Fruit fly (Drosophila melanogaster) whole organism, embryonic: ENCODE data around the gene corto.
A peak's percentile ranks its signal among the peaks of the same experiment; 100 is the strongest.

Experiments
- CG10543 ChIP-seq: fragments of 200-800 bp; sonication (Bioruptor generic); optimal IDR thresholded peaks from 3 replicates; lab custom pipeline; 2017; ENCODE audit warnings: missing biosample characterization, mild to moderate bottlenecking, missing genetic modification characterization, moderate library complexity
- CG1233 ChIP-seq: fragments of 200-800 bp; sonication (Bioruptor generic); optimal IDR thresholded peaks from 4 replicates; lab custom pipeline; 2018; ENCODE audit warnings: missing biosample characterization, mild to moderate bottlenecking, missing genetic modification characterization
- CG13894 ChIP-seq: fragments of 200-800 bp; sonication (Bioruptor generic); optimal IDR thresholded peaks from 3 replicates; lab custom pipeline; 2018; ENCODE audit warnings: missing biosample characterization, mild to moderate bottlenecking, missing genetic modification characterization, moderate library complexity
- CG14441 ChIP-seq: fragments of 200-800 bp; sonication (Bioruptor generic); IDR thresholded peaks from 2 replicates; pipeline ENCODE4 v1.3.6; 2022; ENCODE audit warnings: missing biosample characterization, missing genetic modification characterization
- CG15479 ChIP-seq: fragments of 200-800 bp; sonication (Bioruptor generic); optimal IDR thresholded peaks from 3 replicates; lab custom pipeline; 2019; ENCODE audit warnings: missing biosample characterization, mild to moderate bottlenecking, missing genetic modification characterization, moderate library complexity
- CG15514 ChIP-seq: fragments of 200-800 bp; sonication (Bioruptor generic); optimal IDR thresholded peaks from 3 replicates; lab custom pipeline; 2017; ENCODE audit warnings: missing biosample characterization, missing genetic modification characterization, mild to moderate bottlenecking, moderate library complexity, missing genetic modification reagents
- CG17186 ChIP-seq: fragments of 200-800 bp; sonication (Bioruptor generic); optimal IDR thresholded peaks from 3 replicates; lab custom pipeline; 2017; ENCODE audit warnings: missing biosample characterization, missing genetic modification reagents, missing genetic modification characterization
- CG17802 ChIP-seq: fragments of 200-800 bp; sonication (Bioruptor generic); optimal IDR thresholded peaks from 2 replicates; lab custom pipeline; 2018; ENCODE audit warnings: missing biosample characterization, mild to moderate bottlenecking, missing genetic modification characterization, moderate library complexity
- CG2678 ChIP-seq: fragments of 200-800 bp; sonication (Bioruptor generic); optimal IDR thresholded peaks from 3 replicates; lab custom pipeline; 2019; ENCODE audit warnings: missing biosample characterization, mild to moderate bottlenecking, missing genetic modification characterization, moderate library complexity
- CG2712 ChIP-seq: fragments of 200-800 bp; optimal IDR thresholded peaks from 3 replicates; lab custom pipeline; 2019; ENCODE audit warnings: missing biosample characterization, mild to moderate bottlenecking, missing genetic modification characterization, moderate library complexity
- CG31441 ChIP-seq: fragments of 200-800 bp; sonication (Bioruptor generic); IDR thresholded peaks from 2 replicates; pipeline ENCODE4 v1.3.6; 2022; ENCODE audit warnings: missing biosample characterization, missing genetic modification characterization
- CG3281 ChIP-seq: fragments of 200-800 bp; sonication (Bioruptor generic); optimal IDR thresholded peaks from 3 replicates; lab custom pipeline; 2017; ENCODE audit warnings: missing biosample characterization, mild to moderate bottlenecking, missing genetic modification characterization
- CG4360 ChIP-seq: fragments of 200-800 bp; sonication (Bioruptor generic); IDR thresholded peaks from 2 replicates; pipeline ENCODE4 v1.3.6; 2022; ENCODE audit warnings: missing biosample characterization, missing genetic modification characterization
- CG5180 ChIP-seq: fragments of 200-800 bp; sonication (Bioruptor generic); optimal IDR thresholded peaks from 3 replicates; lab custom pipeline; 2017; ENCODE audit warnings: missing biosample characterization, missing genetic modification characterization, mild to moderate bottlenecking, moderate library complexity, missing genetic modification reagents
- CG7745 ChIP-seq: fragments of 200-800 bp; sonication (Bioruptor generic); optimal IDR thresholded peaks from 2 replicates; lab custom pipeline; 2018; ENCODE audit warnings: missing biosample characterization, mild to moderate bottlenecking, missing genetic modification characterization, moderate library complexity
- CG8290 ChIP-seq, 3 experiments: fragments of 200-800 bp; sonication (Bioruptor generic); optimal IDR thresholded peaks; 2 replicates each; lab custom pipeline; 2016 to 2019; ENCODE audit warnings: missing biosample characterization in 3 of 3, missing genetic modification characterization in 3 of 3, mild to moderate bottlenecking in 2 of 3, moderate library complexity in 1 of 3
- CG9817 ChIP-seq: fragments of 200-800 bp; sonication (Bioruptor generic); optimal IDR thresholded peaks from 2 replicates; lab custom pipeline; 2018; ENCODE audit warnings: missing biosample characterization, mild to moderate bottlenecking, missing genetic modification characterization, moderate library complexity
- CG9876 ChIP-seq: fragments of 200-800 bp; sonication (Bioruptor generic); optimal IDR thresholded peaks from 2 replicates; lab custom pipeline; 2016; ENCODE audit warnings: missing biosample characterization, missing genetic modification characterization
- D ChIP-seq, 2 experiments: fragments of 200-800 bp in 1 of 2; fragments of >200 bp in 1 of 2; sonication (Bioruptor generic) in 1 of 2; optimal IDR thresholded peaks; 2 replicates in 1 of 2; 3 replicates in 1 of 2; lab custom pipeline; 2017; ENCODE audit warnings: mild to moderate bottlenecking in 1 of 2, missing biosample characterization in 1 of 2, missing genetic modification characterization in 1 of 2, missing genetic modification reagents in 1 of 2
- Deaf1 ChIP-seq: fragments of 200-800 bp; optimal IDR thresholded peaks from 3 replicates; lab custom pipeline; 2019; ENCODE audit warnings: missing biosample characterization, mild to moderate bottlenecking, missing genetic modification characterization, moderate library complexity
- Ets97D ChIP-seq: fragments of 200-800 bp; sonication (Bioruptor generic); optimal IDR thresholded peaks from 3 replicates; lab custom pipeline; 2016; ENCODE audit warnings: missing biosample characterization, missing genetic modification characterization
- HLHmδ ChIP-seq: fragments of 200-800 bp; sonication (Bioruptor generic); optimal IDR thresholded peaks from 2 replicates; lab custom pipeline; 2018; ENCODE audit warnings: missing biosample characterization, mild to moderate bottlenecking, missing genetic modification characterization, moderate library complexity
- Hey ChIP-seq: fragments of 200-800 bp; sonication (Bioruptor generic); optimal IDR thresholded peaks from 3 replicates; lab custom pipeline; 2018; ENCODE audit warnings: missing biosample characterization, mild to moderate bottlenecking, missing genetic modification characterization
- HmgZ ChIP-seq: fragments of 200-800 bp; sonication (Bioruptor generic); optimal IDR thresholded peaks from 2 replicates; lab custom pipeline; 2018; ENCODE audit warnings: missing biosample characterization, mild to moderate bottlenecking, missing genetic modification characterization
- Hr39 ChIP-seq: fragments of >200 bp; optimal IDR thresholded peaks from 2 replicates; lab custom pipeline; 2017
- Hr78 ChIP-seq, 2 experiments: fragments of 200-800 bp in 1 of 2; fragments of >200 bp in 1 of 2; sonication (Bioruptor generic) in 1 of 2; optimal IDR thresholded peaks; 2 replicates each; lab custom pipeline; 2017 to 2019; ENCODE audit warnings: missing biosample characterization in 2 of 2, missing genetic modification characterization in 2 of 2, mild to moderate bottlenecking in 1 of 2, moderate library complexity in 1 of 2
- Meics ChIP-seq: fragments of 200-800 bp; sonication (Bioruptor generic); optimal IDR thresholded peaks from 2 replicates; lab custom pipeline; 2017; ENCODE audit warnings: missing biosample characterization, mild to moderate bottlenecking, missing genetic modification characterization
- Side ChIP-seq: fragments of 200-800 bp; sonication (Bioruptor generic); optimal IDR thresholded peaks from 2 replicates; lab custom pipeline; 2016; ENCODE audit warnings: missing biosample characterization, missing genetic modification characterization
- ara ChIP-seq: fragments of 200-800 bp; sonication (Bioruptor generic); IDR thresholded peaks from 2 replicates; pipeline ENCODE4 v1.3.6; 2022; ENCODE audit warnings: missing biosample characterization, missing genetic modification characterization
- cad ChIP-seq: fragments of >200 bp; optimal IDR thresholded peaks from 2 replicates; lab custom pipeline; 2017; ENCODE audit warnings: missing biosample characterization, missing genetic modification characterization
- ci ChIP-seq: fragments of 200-800 bp; sonication (Bioruptor generic); IDR thresholded peaks from 3 replicates; pipeline ENCODE4 v1.3.6; 2022; ENCODE audit warnings: missing biosample characterization, missing genetic modification characterization
- corto ChIP-seq: fragments of 200-800 bp; sonication (Bioruptor generic); optimal IDR thresholded peaks from 2 replicates; lab custom pipeline; 2016; ENCODE audit warnings: missing biosample characterization, mild to moderate bottlenecking, missing genetic modification characterization, moderate library complexity
- ems ChIP-seq: fragments of 200-800 bp; sonication (Bioruptor generic); optimal IDR thresholded peaks from 3 replicates; lab custom pipeline; 2016; ENCODE audit warnings: missing biosample characterization, missing genetic modification characterization
- gsb-n ChIP-seq: fragments of 200-800 bp; sonication (Bioruptor generic); optimal IDR thresholded peaks from 3 replicates; lab custom pipeline; 2018; ENCODE audit warnings: missing biosample characterization, mild to moderate bottlenecking, missing genetic modification characterization
- knrl ChIP-seq: fragments of 200-800 bp; sonication (Bioruptor generic); IDR thresholded peaks from 3 replicates; pipeline ENCODE4 v1.3.6; 2022; ENCODE audit warnings: missing biosample characterization, missing genetic modification characterization; ENCODE audit not compliant: partially characterized antibody
- nerfin-2 ChIP-seq: fragments of 200-800 bp; sonication (Bioruptor generic); IDR thresholded peaks from 2 replicates; pipeline ENCODE4 v1.3.6; 2022; ENCODE audit warnings: missing biosample characterization, missing genetic modification characterization; ENCODE audit not compliant: partially characterized antibody
- nom ChIP-seq: fragments of 200-800 bp; sonication (Bioruptor generic); optimal IDR thresholded peaks from 2 replicates; lab custom pipeline; 2017; ENCODE audit warnings: missing biosample characterization, missing genetic modification characterization, mild to moderate bottlenecking, moderate library complexity, missing genetic modification reagents
- ro ChIP-seq: fragments of 200-800 bp; sonication (Bioruptor generic); IDR thresholded peaks from 2 replicates; pipeline ENCODE4 v1.3.6; 2022; ENCODE audit warnings: missing biosample characterization, missing genetic modification characterization
- sc ChIP-seq, 3 experiments: fragments of >200 bp in 2 of 3; fragments of 200-800 bp in 1 of 3; sonication (Bioruptor generic) in 1 of 3; optimal IDR thresholded peaks; 2 replicates in 2 of 3; 3 replicates in 1 of 3; lab custom pipeline; 2017; ENCODE audit warnings: mild to moderate bottlenecking in 1 of 3, missing biosample characterization in 1 of 3, missing genetic modification characterization in 1 of 3, missing genetic modification reagents in 1 of 3
- sima ChIP-seq: fragments of 200-800 bp; sonication (Bioruptor generic); optimal IDR thresholded peaks from 2 replicates; lab custom pipeline; 2016; ENCODE audit warnings: missing biosample characterization, missing genetic modification characterization
- sisA ChIP-seq: fragments of 200-800 bp; sonication (Bioruptor generic); IDR thresholded peaks from 2 replicates; pipeline ENCODE4 v1.3.6; 2022; ENCODE audit warnings: missing biosample characterization, missing genetic modification characterization
- stwl ChIP-seq: fragments of 200-800 bp; sonication (Bioruptor generic); optimal IDR thresholded peaks from 3 replicates; lab custom pipeline; 2018; ENCODE audit warnings: missing biosample characterization, mild to moderate bottlenecking, missing genetic modification characterization, moderate library complexity
- vvl ChIP-seq: fragments of 200-800 bp; sonication (Bioruptor generic); IDR thresholded peaks from 2 replicates; pipeline ENCODE4 v1.3.6; 2022; ENCODE audit warnings: missing biosample characterization, missing genetic modification characterization
- wek ChIP-seq: fragments of 200-800 bp; sonication (Bioruptor generic); optimal IDR thresholded peaks from 3 replicates; lab custom pipeline; 2018; ENCODE audit warnings: missing biosample characterization, mild to moderate bottlenecking, missing genetic modification characterization, moderate library complexity
- wor ChIP-seq: fragments of 200-800 bp; sonication (Bioruptor generic); IDR thresholded peaks from 2 replicates; pipeline ENCODE4 v1.3.6; 2022; ENCODE audit warnings: missing biosample characterization, missing genetic modification characterization
- zen ChIP-seq: fragments of 200-800 bp; sonication (Bioruptor generic); optimal IDR thresholded peaks from 3 replicates; lab custom pipeline; 2018; ENCODE audit warnings: missing biosample characterization, mild to moderate bottlenecking, missing genetic modification characterization, moderate library complexity
- zfh1 ChIP-seq: fragments of 200-800 bp; sonication (Bioruptor generic); IDR thresholded peaks from 3 replicates; pipeline ENCODE4 v1.3.6; 2022; ENCODE audit warnings: missing biosample characterization, missing genetic modification characterization

corto gene

dm6 chr3R:5038652-5039458, 48.0 kb downstream of the corto start (continued):
- peak; percentile 2 for TF ChIP-seq CG2678
- no peak for TF ChIP-seq CG3281 (GFP tag; lab: Kevin White, UChicago)
- TF ChIP-seq CG7745 = peak; percentile 45
- TF ChIP-seq CG8290 (GFP tag; optimal IDR thresholded peaks at IDR 0.05; lab: Kevin White, UChicago) = no peak
- TF ChIP-seq CG8290 (tag; optimal IDR thresholded peaks at IDR 0.05; lab: Kevin White, UChicago) = no peak
- TF ChIP-seq ci (GFP tag; lab: Robert Waterston, UW) = peak; percentile 47; the same call in 1 of the 3 replicates
- peak; percentile 97 for TF ChIP-seq zen (tag; lab: Kevin White, UChicago)
- no peak for TF ChIP-seq CG9817 (tag; lab: Kevin White, UChicago)
- peak; percentile 100 for TF ChIP-seq CG15479
- TF ChIP-seq stwl (tag; lab: Kevin White, UChicago) = no peak
- 0 out of 3 replicates have a peak, but pooled peaks have one; percentile 42 for TF ChIP-seq zfh1
- no peak for TF ChIP-seq CG31441 (GFP tag; lab: Robert Waterston, UW)
- no peak for TF ChIP-seq wor (GFP tag; lab: Robert Waterston, UW)
- no peak for TF ChIP-seq CG14441 (GFP tag; lab: Robert Waterston, UW)
- TF ChIP-seq Ets97D (GFP tag; lab: Kevin White, UChicago) = no peak
- TF ChIP-seq D (optimal IDR thresholded peaks at IDR 0.05; lab: Kevin White, UChicago) = peak; percentile 87
- TF ChIP-seq D (GFP tag; optimal IDR thresholded peaks at IDR 0.05; lab: Kevin White, UChicago) = peak; percentile 51
- TF ChIP-seq CG13894 (tag; lab: Kevin White, UChicago) = peak; percentile 36
- peak; percentile 42; the same call in 1 of the 2 replicates for TF ChIP-seq ara (GFP tag; lab: Robert Waterston, UW)
- TF ChIP-seq nom (GFP tag; lab: Kevin White, UChicago) = no peak
- TF ChIP-seq corto (GFP tag; lab: Kevin White, UChicago) = no peak
- TF ChIP-seq ems (GFP tag; lab: Kevin White, UChicago) = no peak
- TF ChIP-seq Side = no peak
- no peak for TF ChIP-seq Meics (GFP tag; lab: Kevin White, UChicago)
- peak; percentile 6; the same call in 1 of the 2 replicates for TF ChIP-seq vvl (GFP tag; lab: Robert Waterston, UW)
- peak; percentile 12 for TF ChIP-seq CG10543 (GFP tag; lab: Kevin White, UChicago)
- TF ChIP-seq sc (optimal IDR thresholded peaks at IDR 0.05; lab: Kevin White, UChicago) = no peak
- TF ChIP-seq sc (GFP tag; optimal IDR thresholded peaks at IDR 0.05; lab: Kevin White, UChicago) = no peak
- TF ChIP-seq CG5180 = peak; percentile 0
- no peak for TF ChIP-seq sima (GFP tag; lab: Kevin White, UChicago)
- TF ChIP-seq CG17186 (GFP tag; lab: Kevin White, UChicago) = no peak
- TF ChIP-seq nerfin-2 = no peak
- peak in 1 of 2 experiments; percentile 26 for TF ChIP-seq Hr78 (GFP tag; optimal IDR thresholded peaks at IDR 0.05; lab: Kevin White, UChicago)
- TF ChIP-seq HLHmδ (GFP tag; lab: Kevin White, UChicago) = peak; percentile 12
- TF ChIP-seq CG4360 (GFP tag; lab: Robert Waterston, UW) = peak; percentile 97
- no peak for TF ChIP-seq knrl (GFP tag; lab: Robert Waterston, UW)
- TF ChIP-seq HmgZ = no peak
- no peak for TF ChIP-seq Hr39 (lab: Kevin White, UChicago)
- TF ChIP-seq gsb-n (tag; lab: Kevin White, UChicago) = peak; percentile 17
- no peak for TF ChIP-seq sisA (GFP tag; lab: Robert Waterston, UW)
- no peak for TF ChIP-seq Deaf1
- peak; percentile 8 for TF ChIP-seq CG2712
- peak; percentile 20 for TF ChIP-seq CG1233 (GFP tag; lab: Kevin White, UChicago)
- no peak for TF ChIP-seq wek (GFP tag; lab: Kevin White, UChicago)
- TF ChIP-seq cad (GFP tag; lab: Kevin White, UChicago) = peak; percentile 50
- no peak for TF ChIP-seq Hey
- no peak for TF ChIP-seq CG9876 (GFP tag; lab: Kevin White, UChicago)
- TF ChIP-seq CG17802 (tag; lab: Kevin White, UChicago) = no peak
- no peak for TF ChIP-seq CG15514 (GFP tag; lab: Kevin White, UChicago)
- no peak for TF ChIP-seq ro (GFP tag; lab: Robert Waterston, UW)
